Fruit fly (Drosophila melanogaster): ENCODE data around the gene CG34268.

DNA sequence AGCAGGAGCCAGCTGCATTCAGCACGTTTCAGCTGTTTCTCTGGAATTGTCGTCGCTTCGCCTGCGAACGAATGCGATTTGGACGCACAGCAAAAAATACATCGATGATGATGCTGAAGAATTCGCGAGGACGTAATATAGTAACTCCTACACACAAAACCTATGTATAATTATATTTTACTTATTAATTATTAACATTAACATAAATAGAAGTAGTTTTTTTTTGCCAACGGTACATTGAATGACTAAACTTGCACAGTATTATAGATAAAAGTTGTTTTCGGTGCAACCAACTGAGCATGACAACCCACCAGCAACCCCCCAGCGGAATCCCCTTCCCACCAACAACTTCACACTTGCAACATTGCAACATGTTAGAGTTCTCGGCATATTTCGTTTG lies 15.4 kb upstream of the CG34268 start:
- TF ChIP-seq jim (GFP tag; optimal IDR thresholded peaks at IDR 0.05), result no peak
- TF ChIP-seq psq (GFP tag; optimal IDR thresholded peaks at IDR 0.05), result no peak
- no peak for TF ChIP-seq Hr78 (GFP tag; optimal IDR thresholded peaks at IDR 0.05)
- no peak for TF ChIP-seq dsf (GFP tag; optimal IDR thresholded peaks at IDR 0.05; ENCODE audit: borderline replicate concordance)

Data from whole organism, wandering third instar larva.